Fruit fly (Drosophila melanogaster) whole organism, pupa: ENCODE results near the gene CG15923.

Source experiments
- CG10348 ChIP-seq: fragments of 200-800 bp; sonication (Bioruptor generic); IDR thresholded peaks from 2 replicates; pipeline ENCODE4 v1.3.6; 2022; ENCODE audit warnings: missing biosample characterization, missing genetic modification characterization
- CG12605 ChIP-seq: fragments of 200-800 bp; sonication (Bioruptor generic); IDR thresholded peaks from 2 replicates; pipeline ENCODE4 v1.3.6; 2022; ENCODE audit warnings: missing biosample characterization, missing genetic modification characterization
- CG13204 ChIP-seq: fragments of 200-800 bp; sonication (Bioruptor generic); optimal IDR thresholded peaks from 2 replicates; lab custom pipeline; 2018; ENCODE audit warnings: missing biosample characterization, mild to moderate bottlenecking, missing genetic modification characterization, moderate library complexity
- CG14655 ChIP-seq: fragments of 200-800 bp; sonication (Bioruptor generic); optimal IDR thresholded peaks from 3 replicates; lab custom pipeline; 2017; ENCODE audit warnings: mild to moderate bottlenecking, missing biosample characterization, missing genetic modification reagents, missing genetic modification characterization
- CG15710 ChIP-seq: fragments of 200-800 bp; sonication (Bioruptor generic); optimal IDR thresholded peaks from 2 replicates; lab custom pipeline; 2018; ENCODE audit warnings: missing biosample characterization, mild to moderate bottlenecking, missing genetic modification characterization, moderate library complexity
- CG17806 ChIP-seq: fragments of 200-800 bp; sonication (Bioruptor generic); optimal IDR thresholded peaks from 2 replicates; lab custom pipeline; 2018; ENCODE audit warnings: missing biosample characterization, mild to moderate bottlenecking, missing genetic modification characterization, moderate library complexity
- CG32121 ChIP-seq: fragments of 200-800 bp; sonication (Bioruptor generic); IDR thresholded peaks from 2 replicates; pipeline ENCODE4 v1.3.6; 2022; ENCODE audit warnings: missing biosample characterization, missing genetic modification characterization
- CG34367 ChIP-seq: fragments of 200-800 bp; sonication (Bioruptor generic); optimal IDR thresholded peaks from 2 replicates; lab custom pipeline; 2018; ENCODE audit warnings: missing biosample characterization, mild to moderate bottlenecking, missing genetic modification characterization
- CG4496 ChIP-seq: fragments of 200-800 bp; sonication (Bioruptor generic); IDR thresholded peaks from 3 replicates; pipeline ENCODE4 v1.3.6; 2022; ENCODE audit warnings: missing biosample characterization, missing genetic modification characterization
- CG8301 ChIP-seq: fragments of 200-800 bp; sonication (Bioruptor generic); optimal IDR thresholded peaks from 2 replicates; lab custom pipeline; 2018; ENCODE audit warnings: missing biosample characterization, mild to moderate bottlenecking, missing genetic modification characterization
- CG9948 ChIP-seq: fragments of 200-800 bp; sonication (Bioruptor generic); optimal IDR thresholded peaks from 2 replicates; lab custom pipeline; 2018; ENCODE audit warnings: missing biosample characterization, mild to moderate bottlenecking, missing genetic modification characterization, moderate library complexity
- D1 ChIP-seq: fragments of 200-800 bp; sonication (Bioruptor generic); optimal IDR thresholded peaks from 2 replicates; lab custom pipeline; 2018; ENCODE audit warnings: missing biosample characterization, mild to moderate bottlenecking, missing genetic modification characterization, moderate library complexity
- EcR ChIP-seq: fragments of 200-800 bp; sonication (Bioruptor generic); optimal IDR thresholded peaks from 3 replicates; lab custom pipeline; 2019; ENCODE audit warnings: missing biosample characterization, missing genetic modification characterization, mild to moderate bottlenecking, moderate library complexity, missing genetic modification reagents
- Ets98B ChIP-seq: fragments of 200-800 bp; sonication (Bioruptor generic); IDR thresholded peaks from 2 replicates; pipeline ENCODE4 v1.3.6; 2022; ENCODE audit warnings: missing biosample characterization, missing genetic modification characterization
- Pif1A ChIP-seq: fragments of 200-800 bp; sonication (Bioruptor generic); optimal IDR thresholded peaks from 3 replicates; lab custom pipeline; 2016; ENCODE audit warnings: missing biosample characterization, missing genetic modification characterization
- Pif1B ChIP-seq: fragments of 200-800 bp; sonication (Bioruptor generic); optimal IDR thresholded peaks from 3 replicates; lab custom pipeline; 2016; ENCODE audit warnings: missing biosample characterization, missing genetic modification characterization
- Snoo ChIP-seq: fragments of 200-800 bp; sonication (Bioruptor generic); optimal IDR thresholded peaks from 3 replicates; lab custom pipeline; 2017; ENCODE audit warnings: missing biosample characterization, mild to moderate bottlenecking, missing genetic modification characterization, inconsistent platforms
- fd96Ca ChIP-seq: fragments of 200-800 bp; sonication (Bioruptor generic); IDR thresholded peaks from 3 replicates; pipeline ENCODE4 v1.3.6; 2022; ENCODE audit warnings: missing biosample characterization, missing genetic modification characterization
- gl ChIP-seq: fragments of 200-800 bp; sonication (Bioruptor generic); optimal IDR thresholded peaks from 2 replicates; lab custom pipeline; 2018; ENCODE audit warnings: missing biosample characterization, mild to moderate bottlenecking, missing genetic modification characterization
- rn ChIP-seq: fragments of 200-800 bp; sonication (Bioruptor generic); IDR thresholded peaks from 2 replicates; pipeline ENCODE4 v1.3.6; 2022; ENCODE audit warnings: missing biosample characterization, missing genetic modification characterization

CG15923 gene

dm6 chr3R:20617583-20617982, 882 bp upstream of the CG15923 start, which contains the start of gene CG5466:
CG5466 (plus strand) TSS chr3R:20617883.
- TF ChIP-seq CG4496 (GFP tag; lab: Robert Waterston, UW): 0 out of 3 replicates have a peak, but pooled peaks have one; percentile 7
- TF ChIP-seq Ets98B (GFP tag; lab: Robert Waterston, UW): no peak
- TF ChIP-seq fd96Ca: no peak
- TF ChIP-seq CG14655 (GFP tag; lab: Kevin White, UChicago): no peak
- TF ChIP-seq CG15710: no peak
- TF ChIP-seq, all 21 proteins: peak for 1

- TF ChIP-seq fd96Ca: 0 out of 3 replicates have a peak, but pooled peaks have one; percentile 5
- no peak for TF ChIP-seq CG9948 (tag; lab: Kevin White, UChicago)
Measured at dm6 chr3R:20608199-20608598, 8.5 kb downstream of the CG15923 start.

dm6 chr3R:20605562-20606155, 11.0 kb downstream of the CG15923 start:
- no peak for TF ChIP-seq Pif1B (GFP tag; lab: Kevin White, UChicago)
- no peak for TF ChIP-seq CG14655 (GFP tag; lab: Kevin White, UChicago)
- no peak for TF ChIP-seq CG32121 (GFP tag; lab: Robert Waterston, UW)
- TF ChIP-seq CG17806: no peak
- no peak for TF ChIP-seq CG13204 (GFP tag; lab: Kevin White, UChicago)
- no peak for TF ChIP-seq D1 (tag; lab: Kevin White, UChicago)
- TF ChIP-seq CG9948 (tag; lab: Kevin White, UChicago): no peak
- TF ChIP-seq, all 21 proteins: peak for 0

dm6 chr3R:20605078-20605477, 11.6 kb downstream of the CG15923 start:
- TF ChIP-seq CG12605 (GFP tag; lab: Robert Waterston, UW) (no peak), CG8301 (tag; lab: Kevin White, UChicago) (no peak), CG32121 (GFP tag; lab: Robert Waterston, UW) (no peak), CG10348 (GFP tag; lab: Robert Waterston, UW) (no peak)

dm6 chr3R:20604078-20604477, 12.6 kb downstream of the CG15923 start:
- no peak for TF ChIP-seq gl (tag; lab: Kevin White, UChicago)
- TF ChIP-seq CG4496 (GFP tag; lab: Robert Waterston, UW): peak; percentile 87
- TF ChIP-seq CG32121 (GFP tag; lab: Robert Waterston, UW): peak; percentile 71
- peak; percentile 20 for TF ChIP-seq EcR
- TF ChIP-seq D1 (tag; lab: Kevin White, UChicago): no peak
- peak; percentile 27 for TF ChIP-seq CG13204 (GFP tag; lab: Kevin White, UChicago)
- peak; percentile 69 for TF ChIP-seq Ets98B (GFP tag; lab: Robert Waterston, UW)
- TF ChIP-seq, all 21 proteins: peak for 5

- no peak for TF ChIP-seq CG32121 (GFP tag; lab: Robert Waterston, UW)
- no peak for TF ChIP-seq Snoo
- no peak for TF ChIP-seq Pif1B (GFP tag; lab: Kevin White, UChicago)
- no peak for TF ChIP-seq CG14655 (GFP tag; lab: Kevin White, UChicago)
- TF ChIP-seq fd96Ca: no peak
- TF ChIP-seq rn: no peak
- TF ChIP-seq CG9948 (tag; lab: Kevin White, UChicago): no peak
- no peak for TF ChIP-seq CG4496 (GFP tag; lab: Robert Waterston, UW)
- no peak for TF ChIP-seq CG17806
- TF ChIP-seq Pif1A (GFP tag; lab: Kevin White, UChicago): no peak
Measured at dm6 chr3R:20602599-20602998, 14.1 kb downstream of the CG15923 start.

dm6 chr3R:20600109-20600508, 16.6 kb downstream of the CG15923 start:
- TF ChIP-seq CG12605 (GFP tag; lab: Robert Waterston, UW): no peak
- no peak for TF ChIP-seq CG34367 (tag; lab: Kevin White, UChicago)
- no peak for TF ChIP-seq CG32121 (GFP tag; lab: Robert Waterston, UW)
- no peak for TF ChIP-seq gl (tag; lab: Kevin White, UChicago)
- TF ChIP-seq Pif1B (GFP tag; lab: Kevin White, UChicago): no peak
- TF ChIP-seq CG4496 (GFP tag; lab: Robert Waterston, UW): no peak
- TF ChIP-seq rn: no peak
- no peak for TF ChIP-seq Pif1A (GFP tag; lab: Kevin White, UChicago)
- no peak for TF ChIP-seq CG8301 (tag; lab: Kevin White, UChicago)
- no peak for TF ChIP-seq D1 (tag; lab: Kevin White, UChicago)
- TF ChIP-seq Ets98B (GFP tag; lab: Robert Waterston, UW): no peak
- no peak for TF ChIP-seq CG10348 (GFP tag; lab: Robert Waterston, UW)
- no peak for TF ChIP-seq CG17806
- TF ChIP-seq Snoo: no peak
- TF ChIP-seq CG13204 (GFP tag; lab: Kevin White, UChicago): no peak
- TF ChIP-seq EcR: no peak
- TF ChIP-seq fd96Ca: no peak
- TF ChIP-seq CG15710: no peak
- TF ChIP-seq, all 21 proteins: peak for 0
